Fruit fly (Drosophila melanogaster): ENCODE data around the gene Cp15.
A peak's percentile ranks its signal among the peaks of the same experiment; 100 is the strongest.

Cp15 gene

DNA sequence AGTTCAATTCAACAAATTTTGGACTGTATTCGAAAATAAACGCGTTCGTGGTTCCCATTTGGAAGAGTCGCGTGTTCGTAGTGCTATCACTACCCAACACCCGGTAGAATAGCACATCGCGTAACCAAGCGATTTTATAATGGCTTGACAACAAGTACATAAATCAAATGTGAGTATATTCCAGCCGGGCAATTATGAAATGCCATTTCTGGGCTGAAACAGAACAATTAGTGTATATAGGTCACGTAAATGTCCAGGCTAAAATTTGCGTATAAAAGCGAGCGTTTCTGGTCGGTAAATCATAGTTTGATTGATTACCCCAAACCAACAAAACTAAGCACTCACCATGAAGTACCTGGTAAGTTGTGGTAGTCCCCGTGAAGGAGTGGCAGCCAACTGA is at the start of gene Cp15:
Cp15 (plus strand) TSS at position 301 of the 400 bp plus-strand sequence.
- TF ChIP-seq noc (tag; optimal IDR thresholded peaks at IDR 0.05) = no peak

DNA sequence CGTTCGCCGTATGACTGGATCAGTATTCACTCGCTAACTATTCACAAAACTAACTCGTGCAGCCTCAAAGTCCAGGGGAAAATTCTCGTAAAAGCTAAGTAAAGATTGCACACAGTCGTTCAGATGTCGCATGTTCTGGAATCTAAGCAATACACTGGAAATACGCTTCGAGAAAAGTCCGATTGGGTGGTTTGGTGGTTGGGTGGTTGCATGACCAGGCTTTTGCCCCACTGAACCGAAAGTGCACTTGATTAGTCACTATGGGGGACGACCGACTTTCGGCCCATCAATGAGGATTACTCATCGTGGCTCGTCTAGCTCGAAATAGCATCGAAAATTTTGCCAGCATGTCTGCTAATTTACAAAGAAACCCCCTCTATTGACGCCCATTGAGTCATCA is 47.9 kb upstream of the Cp15 start:
- no peak for TF ChIP-seq noc (tag; optimal IDR thresholded peaks at IDR 0.05)

DNA sequence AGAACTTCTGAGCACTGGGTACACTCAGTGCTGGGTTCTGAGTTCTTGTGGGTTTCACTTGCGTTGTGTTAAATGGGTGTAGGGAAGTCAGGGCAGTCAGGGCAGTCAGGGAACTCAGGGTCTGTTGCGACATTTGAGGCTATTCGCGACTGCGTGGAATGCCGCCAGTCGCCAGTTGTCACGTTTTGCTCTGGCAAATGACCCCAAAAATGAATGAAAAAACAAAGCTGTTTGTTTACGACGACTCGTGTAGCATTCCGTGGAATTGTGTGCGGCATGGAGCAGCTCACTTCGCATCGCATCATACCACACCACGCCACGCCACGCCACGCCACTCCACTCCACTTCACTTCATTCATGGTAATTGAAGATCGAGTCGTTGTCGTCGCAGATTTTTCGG is 47.0 kb upstream of the Cp15 start:
- TF ChIP-seq noc (tag; optimal IDR thresholded peaks at IDR 0.05) = no peak

DNA sequence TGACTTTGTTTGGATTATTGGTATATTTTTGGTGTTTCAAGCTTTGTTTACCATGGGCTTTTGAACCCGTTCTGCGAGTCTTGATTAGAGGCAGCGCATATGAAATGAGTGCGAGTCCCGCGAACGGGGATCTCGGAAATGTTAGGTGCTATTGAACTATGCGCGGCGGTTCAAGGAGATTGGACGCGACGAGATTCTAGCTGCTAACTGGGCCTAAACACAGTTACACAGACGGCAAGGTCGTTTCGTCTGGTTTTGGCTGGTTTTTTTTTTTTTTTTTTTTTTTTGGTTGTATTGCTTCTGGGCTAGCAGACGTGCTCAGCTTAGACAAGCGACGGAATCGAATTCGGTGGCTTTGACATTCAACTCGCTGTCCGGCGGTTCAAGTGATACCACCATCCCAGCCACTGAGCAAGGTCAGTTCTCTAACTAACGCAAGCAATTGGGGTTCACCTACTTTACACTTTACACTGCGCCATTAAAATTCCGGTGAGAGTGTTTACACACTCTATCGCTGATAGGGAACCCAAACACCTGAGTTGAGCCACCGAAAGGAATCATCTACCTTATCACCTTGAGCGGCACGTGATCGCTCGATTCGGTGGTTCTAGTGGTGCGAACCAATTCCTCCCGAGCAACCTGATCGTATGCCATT is 46.3 kb upstream of the Cp15 start:
- TF ChIP-seq noc (tag; optimal IDR thresholded peaks at IDR 0.05) = no peak

DNA sequence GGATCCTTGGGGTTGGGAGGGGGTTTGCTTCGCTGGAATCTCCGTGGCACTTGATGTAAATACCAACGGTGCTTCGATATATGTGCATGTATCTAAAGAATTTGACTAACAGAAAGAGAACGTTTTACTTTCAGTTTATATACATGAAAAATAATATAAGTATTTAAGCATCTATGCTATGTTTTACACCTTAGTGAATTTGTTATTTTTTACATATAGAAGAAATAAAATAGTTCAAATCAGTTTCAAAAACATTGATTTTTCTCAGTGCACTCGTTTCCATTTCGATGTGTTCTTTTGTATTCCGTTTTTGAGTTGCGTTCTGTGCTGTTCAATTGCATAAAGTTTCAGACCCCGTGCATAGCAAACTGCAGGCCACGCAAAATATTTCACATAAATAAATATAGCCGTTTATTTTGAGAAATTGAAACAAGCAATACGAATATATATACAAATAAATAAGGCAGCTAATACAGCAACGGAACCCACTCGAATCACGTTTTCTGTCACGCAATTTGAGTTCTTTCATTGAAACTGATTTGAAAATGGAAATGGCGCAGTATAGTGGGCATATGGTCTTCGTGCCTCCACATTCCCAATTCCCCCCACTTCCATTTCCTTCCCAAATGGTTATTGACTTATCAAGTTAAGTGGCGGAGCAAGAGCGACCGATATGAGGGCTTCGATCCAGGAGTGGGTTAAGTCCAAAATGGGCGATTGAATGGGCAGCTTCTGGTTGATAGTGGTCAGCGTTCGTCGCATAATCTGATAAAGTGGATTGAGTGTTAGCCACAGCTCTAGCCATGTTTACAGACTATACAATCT is 45.5 kb upstream of the Cp15 start:
- TF ChIP-seq noc (tag; optimal IDR thresholded peaks at IDR 0.05) = no peak

DNA sequence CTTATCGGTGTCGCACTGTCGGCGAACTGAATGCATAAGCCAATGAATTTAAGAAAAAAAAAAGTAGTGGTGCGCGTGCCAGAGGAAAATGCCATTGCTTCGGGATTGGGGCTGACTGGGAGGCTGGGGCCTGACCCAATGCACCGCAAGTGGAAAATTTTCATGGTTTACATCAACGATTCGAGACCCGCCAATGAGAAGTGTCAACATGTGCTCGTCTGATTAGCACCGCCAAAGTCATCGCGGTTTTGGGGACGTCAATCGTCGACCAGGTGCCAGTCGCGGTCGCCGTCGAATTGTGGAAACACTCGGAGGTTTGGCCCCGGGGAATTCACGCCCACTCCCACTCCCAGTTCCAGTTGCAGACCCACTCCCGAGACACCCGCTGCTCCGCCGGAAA is 44.5 kb upstream of the Cp15 start:
- TF ChIP-seq noc (tag; optimal IDR thresholded peaks at IDR 0.05) = no peak

DNA sequence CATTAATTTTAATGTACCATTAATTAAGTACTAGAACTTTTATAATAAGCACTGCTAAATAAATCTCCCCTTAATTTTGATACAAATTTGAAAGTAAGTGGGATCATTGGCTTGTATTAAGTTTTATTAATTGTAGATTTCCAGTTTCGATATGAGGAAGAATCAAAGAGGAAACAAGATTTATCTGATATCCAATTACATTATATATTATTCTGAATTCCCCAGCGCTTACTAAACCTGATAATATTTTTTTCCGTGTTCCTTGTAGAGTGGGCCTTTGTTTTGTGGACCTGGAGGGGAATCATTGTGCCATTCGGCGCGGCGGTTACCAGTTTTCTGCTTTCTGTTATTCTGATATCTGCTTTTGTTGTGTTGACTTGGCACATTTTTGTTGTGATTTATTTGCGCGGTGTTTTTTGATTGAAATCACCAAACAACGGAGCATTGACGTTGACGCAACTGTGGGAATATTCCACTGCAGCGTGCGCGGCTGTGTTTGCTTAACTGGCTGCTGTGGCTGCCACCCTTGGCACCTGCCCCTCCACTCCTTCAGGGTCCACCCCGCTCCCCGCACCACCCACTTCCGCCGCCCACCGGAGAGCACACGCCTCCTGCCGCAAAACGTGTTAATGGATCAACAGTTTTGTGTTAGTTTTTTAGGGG is 43.7 kb upstream of the Cp15 start:
- TF ChIP-seq noc (tag; optimal IDR thresholded peaks at IDR 0.05) = no peak

DNA sequence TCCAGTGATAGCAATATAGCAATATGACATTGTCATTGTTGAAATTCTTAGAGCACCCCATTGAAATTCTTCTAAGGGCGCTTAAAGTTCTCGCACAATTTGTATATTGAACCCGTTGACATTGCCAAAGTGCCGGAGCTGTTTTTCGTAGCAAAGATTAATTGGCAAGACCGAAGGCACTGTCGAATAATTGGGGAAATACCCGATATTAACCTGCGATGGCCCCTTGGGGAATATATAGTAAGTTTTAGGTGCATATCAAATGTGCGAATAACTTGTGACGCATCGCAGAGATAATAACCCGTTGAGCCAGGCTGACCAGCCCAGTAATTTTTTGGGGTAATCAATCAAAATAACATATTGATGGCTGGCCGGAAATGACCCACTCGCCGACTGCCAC is 41.6 kb upstream of the Cp15 start:
- TF ChIP-seq noc (tag; optimal IDR thresholded peaks at IDR 0.05) = no peak

DNA sequence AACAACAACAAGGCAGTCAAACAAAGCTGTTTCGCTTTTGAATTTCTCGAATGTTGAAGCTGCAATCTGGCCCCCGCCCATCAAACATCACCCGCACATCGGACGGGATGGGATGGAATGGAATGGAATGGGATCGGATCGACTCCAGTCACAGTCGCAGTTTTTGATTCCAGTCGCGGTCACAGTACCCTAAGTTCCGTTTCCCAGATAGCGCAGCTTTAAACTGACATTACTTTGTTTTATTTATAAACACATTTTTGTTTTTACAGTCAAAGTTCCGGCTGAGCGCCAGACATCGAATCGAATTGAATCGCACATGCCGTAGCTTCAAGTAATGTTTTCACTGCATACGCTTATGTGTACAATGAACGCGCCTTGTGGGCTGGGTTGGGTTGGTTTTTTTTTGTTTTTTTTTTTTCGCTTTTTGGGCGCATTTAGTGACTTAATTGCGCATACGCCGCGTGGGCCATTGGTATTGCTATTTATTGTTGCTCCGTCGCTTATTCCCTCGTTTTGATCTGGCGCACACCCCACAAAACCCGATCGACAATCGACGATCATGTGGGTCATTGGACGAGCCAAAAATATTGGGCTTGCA is 39.5 kb upstream of the Cp15 start:
- peak; percentile 1 for TF ChIP-seq noc (tag; optimal IDR thresholded peaks at IDR 0.05)

DNA sequence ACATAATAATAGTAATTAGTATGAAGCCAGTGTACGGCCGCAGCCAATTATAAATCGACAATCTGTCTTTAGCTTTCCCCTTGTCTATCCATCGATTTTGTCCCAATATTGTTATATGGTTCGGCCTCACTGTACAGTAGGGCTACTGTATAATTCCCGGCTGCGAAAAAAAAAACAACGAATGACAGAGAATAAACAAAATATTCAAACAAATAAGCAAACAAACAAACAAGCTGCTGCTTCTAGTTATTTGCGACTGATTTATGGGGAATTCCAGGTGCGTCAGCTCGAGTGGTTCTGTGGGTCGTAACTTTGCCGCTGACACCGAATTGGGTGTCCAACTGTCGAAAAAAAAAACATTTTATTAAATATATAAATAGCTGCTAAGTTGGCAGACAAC is 38.6 kb upstream of the Cp15 start:
- TF ChIP-seq noc (tag; optimal IDR thresholded peaks at IDR 0.05) = no peak

DNA sequence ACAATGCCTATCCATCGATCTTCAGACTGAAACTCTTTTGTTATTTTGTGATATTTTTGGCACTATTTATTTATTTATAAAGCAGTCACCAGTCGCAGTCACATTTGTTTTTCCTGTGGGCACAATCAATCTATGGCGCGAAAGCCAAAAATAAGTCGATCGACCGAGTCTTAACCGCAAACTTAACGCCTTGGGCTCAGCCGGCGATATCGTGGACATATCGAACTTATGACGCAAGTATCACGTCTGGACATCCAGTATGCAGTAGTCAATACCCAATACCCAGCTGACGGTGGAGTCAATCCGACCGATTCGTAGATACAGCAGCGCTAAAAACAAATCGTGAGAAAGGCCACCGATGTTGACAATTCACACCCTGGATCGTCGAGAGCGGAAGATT is 37.7 kb upstream of the Cp15 start:
- TF ChIP-seq noc (tag; optimal IDR thresholded peaks at IDR 0.05) = no peak

DNA sequence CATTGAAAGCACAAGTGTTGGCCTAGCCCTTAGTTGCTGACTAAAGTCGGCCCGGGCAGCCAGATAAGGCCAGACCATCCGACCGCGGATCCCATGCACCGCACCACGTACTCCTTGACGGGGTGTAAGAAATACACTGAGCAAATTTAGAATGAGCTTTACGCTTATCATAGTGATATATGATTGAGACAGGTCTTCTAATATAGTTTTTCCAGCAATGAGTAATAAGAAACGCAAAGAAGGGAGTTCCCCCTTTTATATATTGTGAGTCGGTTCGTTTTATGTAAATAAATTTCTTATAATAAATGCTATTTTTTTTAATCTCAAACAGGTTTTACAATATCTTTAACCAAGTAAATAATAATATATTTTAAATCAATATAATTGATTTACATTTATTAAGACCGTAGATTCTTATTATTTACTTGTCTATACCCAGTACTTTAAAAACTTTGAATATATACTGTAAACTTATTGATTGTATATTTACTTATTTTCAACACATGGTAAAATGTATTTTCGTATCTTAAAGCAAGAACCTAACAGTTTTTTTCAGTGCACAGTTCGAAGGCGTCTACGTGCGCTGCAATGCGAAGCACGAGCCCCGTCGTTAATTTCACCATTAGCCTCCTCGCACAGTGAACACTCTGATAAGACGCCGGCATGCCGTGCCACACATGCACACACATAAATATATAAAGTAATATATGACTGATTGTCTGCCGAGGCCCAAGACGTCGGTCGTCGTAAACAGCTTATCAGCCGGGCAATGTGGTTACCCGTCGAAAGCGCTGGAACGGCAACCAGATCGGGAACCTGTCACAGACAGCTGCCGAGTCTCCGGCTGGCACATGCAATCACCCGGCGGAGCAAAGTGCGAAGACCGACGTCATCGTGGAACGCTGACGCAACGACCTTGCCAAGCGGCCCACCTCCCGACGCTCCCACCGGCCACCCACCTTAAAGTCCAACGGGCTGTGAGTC is 36.1 kb upstream of the Cp15 start:
- TF ChIP-seq noc (tag; optimal IDR thresholded peaks at IDR 0.05) = peak; percentile 76

DNA sequence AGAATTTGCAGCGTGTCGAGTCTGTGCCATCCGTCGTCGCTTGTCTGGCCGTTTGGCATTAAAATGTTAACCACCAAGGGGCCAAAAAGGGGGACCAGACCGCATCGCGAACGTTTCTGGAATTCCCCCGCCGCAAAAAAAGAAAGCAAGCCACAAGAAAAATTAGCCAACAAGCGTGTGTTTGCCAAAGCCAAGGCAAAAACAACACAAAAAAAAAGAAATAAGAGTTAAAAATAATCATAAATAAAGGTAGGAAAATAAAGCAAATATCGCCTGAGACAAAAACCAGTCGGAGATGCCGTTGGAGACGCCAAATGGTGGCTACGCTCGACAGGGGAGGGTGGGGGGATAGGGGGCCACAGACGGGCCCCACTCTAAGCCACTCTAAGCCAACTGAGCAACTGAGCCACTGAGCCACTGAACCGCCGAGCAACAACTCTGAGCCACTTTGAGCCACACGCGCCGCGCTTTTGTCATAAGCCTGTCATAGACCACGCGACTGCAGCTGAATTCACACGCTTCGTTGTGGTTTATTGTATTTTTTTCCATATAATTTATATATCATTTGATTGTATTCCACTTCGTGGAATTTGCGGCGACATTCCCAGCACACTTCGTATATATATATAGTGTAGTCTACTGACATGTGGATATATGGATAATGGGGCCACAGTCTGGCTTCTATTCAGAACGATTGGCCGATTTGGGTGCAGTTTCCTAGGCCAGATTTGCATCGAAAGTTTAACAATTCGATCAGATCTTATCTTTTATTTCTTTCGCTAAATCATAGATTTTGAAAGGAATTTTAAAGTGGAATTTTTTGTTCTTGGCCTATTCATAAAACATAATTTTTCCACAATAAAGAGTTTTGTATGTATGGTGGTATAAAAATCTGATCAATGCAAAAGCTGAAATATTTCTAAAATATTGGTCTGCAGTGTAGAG is 34.5 kb upstream of the Cp15 start:
- peak; percentile 50 for TF ChIP-seq noc (tag; optimal IDR thresholded peaks at IDR 0.05)

DNA sequence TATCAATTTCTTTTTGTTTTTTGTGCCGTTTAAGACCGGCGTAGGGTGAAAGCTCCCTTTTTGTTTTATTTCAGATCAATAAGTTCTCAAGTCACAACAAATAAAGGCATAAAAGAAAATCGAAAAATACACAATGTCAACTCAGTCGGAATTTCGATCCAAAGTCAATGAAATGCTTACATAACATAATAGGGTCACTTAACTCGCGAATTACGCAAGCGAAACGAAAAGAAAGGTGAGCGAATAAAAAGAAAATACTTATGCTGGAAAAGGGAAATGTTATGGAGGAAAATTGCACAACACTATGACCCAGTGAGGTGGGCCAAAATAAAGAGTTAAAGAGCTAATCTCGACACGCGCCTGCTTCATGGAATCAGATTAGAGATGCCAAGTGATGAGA is 32.3 kb upstream of the Cp15 start:
- TF ChIP-seq noc (tag; optimal IDR thresholded peaks at IDR 0.05) = no peak
